Worm (Caenorhabditis elegans) whole organism, L1 larva: ENCODE data around the gene nkat-1.
"Not testable (repeated sequence)": the region's sequence is repeated elsewhere in the genome, so short reads cannot be mapped to it uniquely, and the experiment has no call there.

Experiments
- aly-2 ChIP-seq: fragments of 150-350 bp; optimal IDR thresholded peaks from 2 replicates; lab custom pipeline; 2014; ENCODE audit warnings: missing biosample characterization, missing genetic modification characterization
- ces-1 ChIP-seq: fragments of 150-350 bp; optimal IDR thresholded peaks from 2 replicates; lab custom pipeline; 2014; ENCODE audit warnings: missing biosample characterization, missing genetic modification reagents, missing genetic modification characterization
- dpl-1 ChIP-seq, 3 experiments: fragments of 150-350 bp in 2 of 3; sonication (generic microtip) in 1 of 3; optimal IDR thresholded peaks; 2 replicates each; lab custom pipeline; 2014 to 2017; ENCODE audit warnings: missing biosample characterization in 3 of 3, missing genetic modification characterization in 3 of 3, missing genetic modification reagents in 3 of 3
- efl-3 ChIP-seq: fragments of 200-800 bp; sonication (Bioruptor generic); optimal IDR thresholded peaks from 2 replicates; lab custom pipeline; 2018; ENCODE audit warnings: mild to moderate bottlenecking, missing genetic modification characterization, missing compliant biosample characterization
- nhr-76 ChIP-seq: sonication (generic microtip); optimal IDR thresholded peaks from 2 replicates; lab custom pipeline; 2017; ENCODE audit warnings: missing biosample characterization, missing genetic modification characterization
- nhr-77 ChIP-seq: fragments of 150-350 bp; optimal IDR thresholded peaks from 2 replicates; lab custom pipeline; 2014; ENCODE audit warnings: missing biosample characterization, missing genetic modification characterization
- pqm-1 ChIP-seq: sonication (generic microtip); optimal IDR thresholded peaks from 3 replicates; lab custom pipeline; 2017; ENCODE audit warnings: missing biosample characterization, missing genetic modification characterization
- sptf-1 ChIP-seq: fragments of 150-350 bp; optimal IDR thresholded peaks from 2 replicates; lab custom pipeline; 2014; ENCODE audit warnings: missing biosample characterization, missing genetic modification characterization
- sup-37 ChIP-seq: fragments of 200-800 bp; sonication (Bioruptor generic); optimal IDR thresholded peaks from 2 replicates; lab custom pipeline; 2018; ENCODE audit warnings: mild to moderate bottlenecking, missing genetic modification characterization, missing compliant biosample characterization
- unc-98 ChIP-seq: fragments of 200-800 bp; sonication (Bioruptor generic); IDR thresholded peaks from 2 replicates; pipeline ENCODE4 v1.3.6; 2022; ENCODE audit warnings: missing genetic modification characterization, missing compliant biosample characterization

DNA sequence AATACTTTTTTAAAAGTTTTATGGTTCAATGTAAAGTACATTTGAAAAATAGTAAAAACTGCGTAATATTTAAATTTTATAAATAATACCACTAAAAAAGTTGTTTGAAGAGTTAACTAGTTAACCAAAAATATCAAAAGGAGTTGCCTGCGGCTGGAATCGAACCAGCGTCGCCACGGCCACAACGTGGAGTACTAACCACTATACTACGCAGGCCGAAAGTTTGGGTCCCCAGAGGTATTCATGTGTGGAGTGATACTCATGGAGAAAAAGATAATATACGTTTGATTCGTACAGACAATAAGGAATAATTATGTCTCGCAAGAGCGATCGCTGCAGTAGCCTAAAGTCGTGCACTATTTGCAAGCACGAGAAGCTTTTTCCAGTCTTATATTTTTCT lies 3.1 kb downstream of the nkat-1 start:
- TF ChIP-seq dpl-1 (GFP tag; optimal IDR thresholded peaks at IDR 0.05; lab: Kevin White, UChicago); aly-2 (tag; lab: Kevin White, UChicago); nhr-76 (tag; lab: Kevin White, UChicago); unc-98; pqm-1 (tag; lab: Kevin White, UChicago); nhr-77; ces-1 (GFP tag; lab: Kevin White, UChicago); sup-37 (GFP tag; lab: Kevin White, UChicago); efl-3; sptf-1 (tag; lab: Kevin White, UChicago): not testable (repeated sequence)
